Worm (Caenorhabditis elegans): Measurements from ENCODE around the gene dpy-28.

Gene dpy-28

DNA sequence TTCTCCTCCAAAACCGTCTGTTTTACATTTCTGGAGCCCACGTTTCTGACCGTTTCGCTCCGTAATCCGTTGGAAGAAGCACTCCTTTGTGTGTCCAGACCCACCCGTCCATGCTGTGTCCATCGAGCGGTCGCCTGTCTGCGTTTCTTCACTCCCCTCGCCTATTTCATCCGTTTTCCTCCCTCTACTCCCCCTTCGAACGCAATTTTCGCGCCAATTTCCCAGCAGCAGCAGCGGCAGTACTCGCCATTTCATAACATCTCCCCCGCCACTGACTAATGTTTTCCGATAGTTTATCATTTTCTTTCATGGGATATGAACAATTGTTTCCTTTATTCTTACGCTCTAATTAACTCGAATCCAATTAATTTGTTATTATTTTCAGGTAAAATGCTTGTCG lies 45.0 kb downstream of the dpy-28 start (continued):
- TF ChIP-seq ceh-19 (GFP tag; optimal IDR thresholded peaks at IDR 0.05) (no peak), ceh-30 (tag; optimal IDR thresholded peaks at IDR 0.05) (no peak), ceh-31 (tag; optimal IDR thresholded peaks at IDR 0.05) (peak; percentile 67), ceh-6 (GFP tag; optimal IDR thresholded peaks at IDR 0.05) (peak; percentile 14), K09A11.1 (tag; optimal IDR thresholded peaks at IDR 0.05; ENCODE audit: insufficient read depth) (no peak), npax-4 (tag; optimal IDR thresholded peaks at IDR 0.05) (no peak), fkh-10 (GFP tag; optimal IDR thresholded peaks at IDR 0.05) (no peak), syd-9 (tag; optimal IDR thresholded peaks at IDR 0.05) (no peak), elt-2 (tag; optimal IDR thresholded peaks at IDR 0.05) (no peak), ceh-9 (tag; optimal IDR thresholded peaks at IDR 0.05) (no peak), ceh-14 (tag; optimal IDR thresholded peaks at IDR 0.05) (peak; percentile 27), hlh-30 (tag; optimal IDR thresholded peaks at IDR 0.05; ENCODE audit: insufficient read depth) (no peak), hlh-15 (tag; optimal IDR thresholded peaks at IDR 0.05) (no peak), unc-3 (GFP tag; conservative IDR thresholded peaks at IDR 0.05) (no peak), unc-3 (tag; optimal IDR thresholded peaks at IDR 0.05) (no peak), K02D7.2 (tag; optimal IDR thresholded peaks at IDR 0.05) (no peak), pha-2 (tag; optimal IDR thresholded peaks at IDR 0.05) (no peak), Y22D7AL.16 (tag; optimal IDR thresholded peaks at IDR 0.05) (no peak), tbx-2 (tag; optimal IDR thresholded peaks at IDR 0.05) (peak; percentile 70), unc-42 (tag; optimal IDR thresholded peaks at IDR 0.05) (peak; percentile 67), C08G9.2 (tag; optimal IDR thresholded peaks at IDR 0.05) (no peak), rnt-1 (tag; optimal IDR thresholded peaks at IDR 0.05) (peak; percentile 4), C38D4.7 (GFP tag; optimal IDR thresholded peaks at IDR 0.05) (no peak), ceh-24 (tag; optimal IDR thresholded peaks at IDR 0.05) (no peak)

DNA sequence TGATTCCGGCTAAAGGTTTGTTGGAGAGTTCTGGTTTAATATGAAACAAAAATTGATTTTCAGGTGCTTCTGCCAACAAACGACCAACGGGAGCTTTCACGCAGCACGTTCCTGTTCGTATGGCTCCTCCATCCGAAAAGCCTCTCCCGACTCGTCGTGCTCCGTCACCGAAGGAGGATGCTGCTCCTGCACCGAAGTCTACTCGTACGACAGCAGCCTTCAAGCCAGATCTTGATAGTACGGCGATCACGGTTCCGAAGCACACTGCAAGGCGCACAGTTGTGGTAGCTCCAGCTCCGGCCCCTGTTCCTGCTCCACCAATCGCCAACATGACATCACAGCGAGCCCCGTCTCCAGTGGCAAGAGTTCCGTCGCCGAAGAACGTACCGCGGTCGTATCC lies 45.9 kb downstream of the dpy-28 start:
- TF ChIP-seq C08G9.2 (tag; optimal IDR thresholded peaks at IDR 0.05) (peak; percentile 2), dmd-4 (tag; optimal IDR thresholded peaks at IDR 0.05; ENCODE audit: borderline replicate concordance) (no peak), tbx-2 (tag; optimal IDR thresholded peaks at IDR 0.05) (no peak), ceh-6 (GFP tag; optimal IDR thresholded peaks at IDR 0.05) (no peak)

DNA sequence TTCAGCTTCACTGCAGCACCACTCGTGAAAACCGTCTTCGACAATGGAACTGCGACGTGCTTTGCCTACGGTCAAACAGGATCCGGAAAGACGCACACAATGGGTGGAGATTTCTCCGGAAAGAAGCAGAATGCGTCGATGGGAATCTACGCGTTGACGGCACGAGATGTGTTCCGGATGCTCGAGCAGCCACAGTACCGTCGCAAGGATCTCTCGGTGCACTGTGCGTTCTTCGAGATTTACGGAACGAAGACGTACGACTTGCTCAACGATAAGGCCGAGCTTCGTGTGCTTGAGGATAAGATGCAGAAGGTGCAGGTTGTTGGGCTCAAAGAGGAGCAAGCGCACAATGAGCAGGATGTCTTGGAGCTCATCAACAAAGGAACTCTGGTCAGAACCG lies 46.6 kb downstream of the dpy-28 start:
- TF ChIP-seq nfya-1 (tag; optimal IDR thresholded peaks at IDR 0.05) (no peak), hlh-15 (tag; optimal IDR thresholded peaks at IDR 0.05) (no peak), tbx-7 (tag; optimal IDR thresholded peaks at IDR 0.05) (no peak), pha-2 (tag; optimal IDR thresholded peaks at IDR 0.05) (no peak), ceh-45 (GFP tag; IDR thresholded peaks at IDR 0.05) (no peak), hlh-6 (tag; optimal IDR thresholded peaks at IDR 0.05) (no peak), pros-1 (tag; optimal IDR thresholded peaks at IDR 0.05) (no peak), ceh-9 (tag; optimal IDR thresholded peaks at IDR 0.05) (no peak), gmeb-2 (tag; optimal IDR thresholded peaks at IDR 0.05) (no peak), hlh-8 (tag; optimal IDR thresholded peaks at IDR 0.05) (no peak), ceh-34 (tag; optimal IDR thresholded peaks at IDR 0.05) (no peak), ttx-3 (tag; optimal IDR thresholded peaks at IDR 0.05) (no peak), pat-9 (tag; optimal IDR thresholded peaks at IDR 0.05) (no peak), ceh-14 (tag; optimal IDR thresholded peaks at IDR 0.05) (no peak), ceh-24 (tag; optimal IDR thresholded peaks at IDR 0.05) (no peak), dmd-4 (tag; optimal IDR thresholded peaks at IDR 0.05; ENCODE audit: borderline replicate concordance) (no peak), ceh-22 (tag; optimal IDR thresholded peaks at IDR 0.05) (no peak)

DNA sequence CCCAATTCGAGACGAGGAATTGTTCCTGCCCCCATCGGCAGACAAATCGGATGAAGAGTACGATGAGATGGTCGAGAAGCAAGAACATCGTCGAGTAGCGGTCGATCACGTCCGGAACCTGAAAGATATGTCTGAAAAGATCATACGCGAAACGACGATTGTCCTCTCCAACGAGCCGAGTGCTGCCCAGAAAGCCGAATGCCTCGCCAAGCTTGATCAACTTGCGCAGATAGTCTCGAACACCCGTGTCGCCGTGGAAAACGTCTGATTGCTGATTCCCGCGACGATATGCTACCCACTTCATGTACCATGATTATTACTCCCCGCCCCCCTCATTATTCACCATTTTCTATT lies 47.5 kb downstream of the dpy-28 start:
- TF ChIP-seq ceh-24 (tag; optimal IDR thresholded peaks at IDR 0.05): no peak
- TF ChIP-seq nfya-1 (tag; optimal IDR thresholded peaks at IDR 0.05): no peak
- no peak for TF ChIP-seq pros-1 (tag; optimal IDR thresholded peaks at IDR 0.05)
- no peak for TF ChIP-seq nhr-11 (tag; optimal IDR thresholded peaks at IDR 0.05)
- no peak for TF ChIP-seq unc-86 (tag; optimal IDR thresholded peaks at IDR 0.05)
- no peak for TF ChIP-seq unc-55 (GFP tag; optimal IDR thresholded peaks at IDR 0.05)
- no peak for TF ChIP-seq ceh-18 (tag; optimal IDR thresholded peaks at IDR 0.05)
- TF ChIP-seq C38D4.7 (GFP tag; optimal IDR thresholded peaks at IDR 0.05): no peak
- no peak for TF ChIP-seq C08G9.2 (tag; optimal IDR thresholded peaks at IDR 0.05)
- no peak for TF ChIP-seq dve-1 (tag; optimal IDR thresholded peaks at IDR 0.05)
- TF ChIP-seq Y22D7AL.16 (tag; optimal IDR thresholded peaks at IDR 0.05): no peak
- no peak for TF ChIP-seq rnt-1 (tag; optimal IDR thresholded peaks at IDR 0.05)
- TF ChIP-seq ceh-31 (tag; optimal IDR thresholded peaks at IDR 0.05): no peak
- no peak for TF ChIP-seq npax-4 (tag; optimal IDR thresholded peaks at IDR 0.05)
- no peak for TF ChIP-seq unc-42 (tag; optimal IDR thresholded peaks at IDR 0.05)
- no peak for TF ChIP-seq unc-3 (GFP tag; conservative IDR thresholded peaks at IDR 0.05)
- TF ChIP-seq unc-3 (tag; optimal IDR thresholded peaks at IDR 0.05): no peak
- TF ChIP-seq gmeb-2 (tag; optimal IDR thresholded peaks at IDR 0.05): no peak
- no peak for TF ChIP-seq tbx-7 (tag; optimal IDR thresholded peaks at IDR 0.05)
- no peak for TF ChIP-seq nhr-232 (tag; optimal IDR thresholded peaks at IDR 0.05)
- no peak for TF ChIP-seq sox-2 (GFP tag; IDR thresholded peaks at IDR 0.05)

Measured in whole organism, late embryonic.